Fruit fly (Drosophila melanogaster) whole organism, prepupa: ENCODE results near the gene CG10959.
A peak's percentile ranks its signal among the peaks of the same experiment; 100 is the strongest.

ENCODE experiments used
- Blimp-1 ChIP-seq: fragments of 200-800 bp; sonication (Bioruptor generic); optimal IDR thresholded peaks from 3 replicates; lab custom pipeline; 2017; ENCODE audit warnings: missing biosample characterization, missing genetic modification characterization, mild to moderate bottlenecking, moderate library complexity, missing genetic modification reagents
- CG10631 ChIP-seq: fragments of 200-800 bp; sonication (Bioruptor generic); optimal IDR thresholded peaks from 2 replicates; lab custom pipeline; 2016; ENCODE audit warnings: missing biosample characterization, missing genetic modification characterization
- CG10669 ChIP-seq: fragments of 200-800 bp; sonication (Bioruptor generic); optimal IDR thresholded peaks from 3 replicates; lab custom pipeline; 2018; ENCODE audit warnings: missing biosample characterization, mild to moderate bottlenecking, missing genetic modification characterization, moderate library complexity
- CG11294 ChIP-seq: fragments of 200-800 bp; sonication (Bioruptor generic); IDR thresholded peaks from 2 replicates; pipeline ENCODE4 v1.3.6; 2022; ENCODE audit warnings: missing biosample characterization, missing genetic modification characterization
- CG11762 ChIP-seq: fragments of 200-800 bp; sonication (Bioruptor generic); optimal IDR thresholded peaks from 3 replicates; lab custom pipeline; 2016; ENCODE audit warnings: missing biosample characterization, missing genetic modification characterization; ENCODE audit not compliant: insufficient read depth
- CG11902 ChIP-seq: fragments of 200-800 bp; sonication (Bioruptor generic); optimal IDR thresholded peaks from 3 replicates; lab custom pipeline; 2016; ENCODE audit warnings: missing biosample characterization, missing genetic modification characterization
- CG15336 ChIP-seq: fragments of 200-800 bp; sonication (Bioruptor generic); IDR thresholded peaks from 2 replicates; pipeline ENCODE4 v1.3.6; 2022; ENCODE audit warnings: missing biosample characterization, missing genetic modification characterization
- CG1621 ChIP-seq: fragments of 200-800 bp; sonication (Bioruptor generic); optimal IDR thresholded peaks from 3 replicates; lab custom pipeline; 2018; ENCODE audit warnings: missing biosample characterization, mild to moderate bottlenecking, missing genetic modification characterization
- CG16779 ChIP-seq: fragments of 200-800 bp; sonication (Bioruptor generic); optimal IDR thresholded peaks from 3 replicates; lab custom pipeline; 2017; ENCODE audit warnings: missing biosample characterization, mild to moderate bottlenecking, missing genetic modification characterization
- CG3032 ChIP-seq: fragments of 200-800 bp; optimal IDR thresholded peaks from 2 replicates; lab custom pipeline; 2019; ENCODE audit warnings: missing biosample characterization, mild to moderate bottlenecking, missing genetic modification characterization, moderate library complexity
- CG31627 ChIP-seq: fragments of 200-800 bp; sonication (Bioruptor generic); optimal IDR thresholded peaks from 3 replicates; lab custom pipeline; 2016; ENCODE audit warnings: missing biosample characterization, missing genetic modification characterization
- CG3919 ChIP-seq: fragments of 200-800 bp; sonication (Bioruptor generic); optimal IDR thresholded peaks from 3 replicates; lab custom pipeline; 2016; ENCODE audit warnings: missing biosample characterization, missing genetic modification characterization
- CG4318 ChIP-seq: fragments of 200-800 bp; sonication (Bioruptor generic); optimal IDR thresholded peaks from 3 replicates; lab custom pipeline; 2017; ENCODE audit warnings: missing biosample characterization, mild to moderate bottlenecking, missing genetic modification characterization
- CG6163 ChIP-seq: fragments of 200-800 bp; sonication (Bioruptor generic); IDR thresholded peaks from 3 replicates; pipeline ENCODE4 v1.3.6; 2022; ENCODE audit warnings: missing biosample characterization, missing genetic modification characterization
- CG6276 ChIP-seq: fragments of 200-800 bp; sonication (Bioruptor generic); optimal IDR thresholded peaks from 2 replicates; lab custom pipeline; 2017; ENCODE audit warnings: missing biosample characterization, mild to moderate bottlenecking, missing genetic modification characterization
- CG6792 ChIP-seq: fragments of 200-800 bp; sonication (Bioruptor generic); optimal IDR thresholded peaks from 3 replicates; lab custom pipeline; 2016; ENCODE audit warnings: missing biosample characterization, missing genetic modification characterization
- CG6808 ChIP-seq: fragments of 200-800 bp; sonication (Bioruptor generic); optimal IDR thresholded peaks from 3 replicates; lab custom pipeline; 2017; ENCODE audit warnings: missing biosample characterization, missing genetic modification characterization, mild to moderate bottlenecking, moderate library complexity, missing genetic modification reagents
- CG6854 ChIP-seq: fragments of 200-800 bp; sonication (Bioruptor generic); optimal IDR thresholded peaks from 2 replicates; lab custom pipeline; 2017; ENCODE audit warnings: missing biosample characterization, mild to moderate bottlenecking, missing genetic modification characterization
- CG7368 ChIP-seq: fragments of 200-800 bp; sonication (Bioruptor generic); optimal IDR thresholded peaks from 3 replicates; lab custom pipeline; 2016; ENCODE audit warnings: missing biosample characterization, missing genetic modification characterization
- CG8119 ChIP-seq: fragments of 200-800 bp; sonication (Bioruptor generic); IDR thresholded peaks from 3 replicates; pipeline ENCODE4 v1.3.6; 2022; ENCODE audit warnings: missing biosample characterization, missing genetic modification characterization
- CG8319 ChIP-seq: fragments of 200-800 bp; sonication (Bioruptor generic); optimal IDR thresholded peaks from 3 replicates; lab custom pipeline; 2016; ENCODE audit warnings: missing biosample characterization, missing genetic modification characterization
- CG8632 ChIP-seq: fragments of 200-800 bp; sonication (Bioruptor generic); optimal IDR thresholded peaks from 3 replicates; lab custom pipeline; 2016; ENCODE audit warnings: missing biosample characterization, missing genetic modification characterization
- CG9139 ChIP-seq: fragments of 200-800 bp; sonication (Bioruptor generic); optimal IDR thresholded peaks from 3 replicates; lab custom pipeline; 2017; ENCODE audit warnings: missing biosample characterization, mild to moderate bottlenecking, missing genetic modification characterization
- Eip75B ChIP-seq: fragments of 200-800 bp; sonication (Bioruptor generic); optimal IDR thresholded peaks from 3 replicates; lab custom pipeline; 2016; ENCODE audit warnings: missing biosample characterization, missing genetic modification characterization
- Eip93F ChIP-seq: fragments of 200-800 bp; sonication (Bioruptor generic); optimal IDR thresholded peaks from 2 replicates; lab custom pipeline; 2016; ENCODE audit warnings: missing biosample characterization, mild to moderate bottlenecking, missing genetic modification characterization
- Gug ChIP-seq: fragments of 200-800 bp; sonication (Bioruptor generic); IDR thresholded peaks from 2 replicates; pipeline ENCODE4 v1.3.6; 2022; ENCODE audit warnings: missing biosample characterization, missing genetic modification characterization
- Hr38 ChIP-seq: sonication (Bioruptor generic); optimal IDR thresholded peaks from 2 replicates; lab custom pipeline; 2016; ENCODE audit warnings: missing biosample characterization, missing genetic modification characterization
- Hr39 ChIP-seq: fragments of 200-800 bp; sonication (Bioruptor generic); optimal IDR thresholded peaks from 2 replicates; lab custom pipeline; 2016; ENCODE audit warnings: missing biosample characterization, missing genetic modification characterization
- Hr4 ChIP-seq: fragments of 200-800 bp; sonication (Bioruptor generic); optimal IDR thresholded peaks from 3 replicates; lab custom pipeline; 2016; ENCODE audit warnings: missing biosample characterization, missing genetic modification characterization
- Lpt ChIP-seq: fragments of 200-800 bp; sonication (Bioruptor generic); optimal IDR thresholded peaks from 3 replicates; lab custom pipeline; 2016; ENCODE audit warnings: missing biosample characterization, missing genetic modification characterization
- Met ChIP-seq: fragments of 200-800 bp; sonication (Bioruptor generic); optimal IDR thresholded peaks from 3 replicates; lab custom pipeline; 2016; ENCODE audit warnings: missing biosample characterization, missing genetic modification characterization
- OdsH ChIP-seq: fragments of 200-800 bp; sonication (Bioruptor generic); optimal IDR thresholded peaks from 3 replicates; lab custom pipeline; 2016; ENCODE audit warnings: missing biosample characterization, missing genetic modification characterization
- Smox ChIP-seq: fragments of 200-800 bp; sonication (Bioruptor generic); optimal IDR thresholded peaks from 3 replicates; lab custom pipeline; 2016; ENCODE audit warnings: missing biosample characterization, missing genetic modification characterization
- Sox102F ChIP-seq: fragments of 200-800 bp; sonication (Bioruptor generic); optimal IDR thresholded peaks from 2 replicates; lab custom pipeline; 2016; ENCODE audit warnings: missing biosample characterization, mild to moderate bottlenecking, missing genetic modification characterization
- Sox14 ChIP-seq: fragments of 200-800 bp; sonication (Bioruptor generic); optimal IDR thresholded peaks from 3 replicates; lab custom pipeline; 2016; ENCODE audit warnings: missing biosample characterization, missing genetic modification characterization
- Sox15 ChIP-seq: fragments of 200-800 bp; sonication (Bioruptor generic); optimal IDR thresholded peaks from 3 replicates; lab custom pipeline; 2016; ENCODE audit warnings: missing biosample characterization, missing genetic modification characterization
- achi ChIP-seq: fragments of 200-800 bp; sonication (Bioruptor generic); optimal IDR thresholded peaks from 3 replicates; lab custom pipeline; 2016; ENCODE audit warnings: missing biosample characterization, missing genetic modification characterization
- acj6 ChIP-seq: fragments of 200-800 bp; sonication (Bioruptor generic); optimal IDR thresholded peaks from 3 replicates; lab custom pipeline; 2016; ENCODE audit warnings: missing biosample characterization, missing genetic modification characterization
- cyc ChIP-seq: fragments of 200-800 bp; sonication (Bioruptor generic); optimal IDR thresholded peaks from 3 replicates; lab custom pipeline; 2016; ENCODE audit warnings: missing biosample characterization, missing genetic modification characterization
- dac ChIP-seq: fragments of 200-800 bp; sonication (Bioruptor generic); optimal IDR thresholded peaks from 2 replicates; lab custom pipeline; 2017; ENCODE audit warnings: missing biosample characterization, mild to moderate bottlenecking, missing genetic modification characterization
- eg ChIP-seq: fragments of 200-800 bp; sonication (Bioruptor generic); IDR thresholded peaks from 3 replicates; pipeline ENCODE4 v1.3.6; 2022; ENCODE audit warnings: missing biosample characterization, missing genetic modification characterization
- esn ChIP-seq: fragments of 200-800 bp; sonication (Bioruptor generic); optimal IDR thresholded peaks from 2 replicates; lab custom pipeline; 2016; ENCODE audit warnings: missing biosample characterization, mild to moderate bottlenecking, missing genetic modification characterization, moderate library complexity
- fd59A ChIP-seq: fragments of 200-800 bp; sonication (Bioruptor generic); optimal IDR thresholded peaks from 2 replicates; lab custom pipeline; 2017; ENCODE audit warnings: missing biosample characterization, mild to moderate bottlenecking, missing genetic modification characterization, missing genetic modification reagents
- fd85E ChIP-seq: fragments of 200-800 bp; sonication (Bioruptor generic); optimal IDR thresholded peaks from 3 replicates; lab custom pipeline; 2016; ENCODE audit warnings: missing biosample characterization, missing genetic modification characterization
- fkh ChIP-seq: fragments of 200-800 bp; sonication (Bioruptor generic); optimal IDR thresholded peaks from 3 replicates; lab custom pipeline; 2017; ENCODE audit warnings: missing biosample characterization, mild to moderate bottlenecking, missing genetic modification characterization, moderate library complexity
- lz ChIP-seq: fragments of 200-800 bp; sonication (Bioruptor generic); optimal IDR thresholded peaks from 3 replicates; lab custom pipeline; 2016; ENCODE audit warnings: missing biosample characterization, missing genetic modification characterization
- net ChIP-seq: fragments of 200-800 bp; sonication (Bioruptor generic); optimal IDR thresholded peaks from 3 replicates; lab custom pipeline; 2016; ENCODE audit warnings: missing biosample characterization, missing genetic modification characterization
- pdm3 ChIP-seq: fragments of 200-800 bp; sonication (Bioruptor generic); optimal IDR thresholded peaks from 3 replicates; lab custom pipeline; 2016; ENCODE audit warnings: missing biosample characterization, missing genetic modification characterization
- salr ChIP-seq, 2 experiments: fragments of 200-800 bp; sonication (Bioruptor generic); optimal IDR thresholded peaks; 3 replicates each; lab custom pipeline; 2016 to 2018; ENCODE audit warnings: missing biosample characterization in 2 of 2, missing genetic modification characterization in 2 of 2, mild to moderate bottlenecking in 1 of 2
- spab ChIP-seq: fragments of 200-800 bp; sonication (Bioruptor generic); optimal IDR thresholded peaks from 2 replicates; lab custom pipeline; 2017; ENCODE audit warnings: missing biosample characterization, mild to moderate bottlenecking, missing genetic modification characterization, missing genetic modification reagents
- svp ChIP-seq: fragments of 200-800 bp; sonication (Bioruptor generic); peaks from one replicate; lab custom pipeline; 2016; ENCODE audit warnings: missing biosample characterization, missing genetic modification characterization
- topi ChIP-seq: fragments of 200-800 bp; sonication (Bioruptor generic); optimal IDR thresholded peaks from 3 replicates; lab custom pipeline; 2016; ENCODE audit warnings: missing biosample characterization, missing genetic modification characterization
- vri ChIP-seq: fragments of 200-800 bp; sonication (Bioruptor generic); optimal IDR thresholded peaks from 3 replicates; lab custom pipeline; 2016; ENCODE audit warnings: missing biosample characterization, mild to moderate bottlenecking, missing genetic modification characterization

Gene CG10959

DNA sequence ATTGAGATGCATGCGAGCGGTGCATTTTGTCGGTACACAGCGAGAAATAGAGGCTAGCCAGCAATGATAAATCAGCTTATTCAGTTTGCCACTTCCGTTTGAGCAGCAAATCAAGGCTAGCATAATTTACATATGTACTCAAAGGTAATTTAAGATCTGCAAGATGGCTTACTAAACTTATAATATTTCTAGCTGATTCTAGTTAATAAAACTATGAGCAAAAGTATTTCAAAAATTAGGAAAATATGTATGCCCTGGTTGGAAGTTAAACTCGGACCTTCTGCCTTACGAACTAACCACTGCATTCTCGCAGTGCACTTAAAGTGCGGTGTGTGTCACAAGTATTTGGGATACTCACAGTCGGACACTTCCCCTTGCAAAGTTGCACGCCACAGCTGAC lies 25.7 kb upstream of the CG10959 start:
- TF ChIP-seq Blimp-1 (no peak), CG15336 (GFP tag; lab: Robert Waterston, UW) (peak; percentile 76), CG11762 (GFP tag; lab: Kevin White, UChicago) (peak; percentile 20), eg (GFP tag; lab: Robert Waterston, UW) (peak; percentile 62), Eip93F (no peak), topi (GFP tag; lab: Kevin White, UChicago) (peak; percentile 15), cyc (no peak), fd85E (no peak), CG8632 (GFP tag; lab: Kevin White, UChicago) (peak; percentile 4), Gug (no peak), OdsH (GFP tag; lab: Kevin White, UChicago) (peak; percentile 41), CG1621 (no peak), CG11902 (GFP tag; lab: Kevin White, UChicago) (peak; percentile 5), CG6808 (peak; percentile 48), pdm3 (GFP tag; lab: Kevin White, UChicago) (peak; percentile 56), CG6854 (no peak), Sox102F (GFP tag; lab: Kevin White, UChicago) (no peak), Hr4 (GFP tag; lab: Kevin White, UChicago) (peak; percentile 76), esn (peak; percentile 18), acj6 (GFP tag; lab: Kevin White, UChicago) (peak; percentile 34), achi (GFP tag; lab: Kevin White, UChicago) (peak; percentile 34), CG6276 (GFP tag; lab: Kevin White, UChicago) (peak; percentile 66), CG10669 (GFP tag; lab: Kevin White, UChicago) (peak; percentile 40), CG31627 (GFP tag; lab: Kevin White, UChicago) (no peak), CG4318 (GFP tag; lab: Kevin White, UChicago) (peak; percentile 57), CG8319 (GFP tag; lab: Kevin White, UChicago) (no peak), salr (GFP tag; optimal IDR thresholded peaks at IDR 0.05; lab: Kevin White, UChicago) (peak in 1 of 2 experiments; percentile 38), CG3032 (tag; lab: Kevin White, UChicago) (peak; percentile 46), CG6792 (GFP tag; lab: Kevin White, UChicago) (peak; percentile 25), spab (GFP tag; lab: Kevin White, UChicago) (no peak), CG10631 (GFP tag; lab: Kevin White, UChicago) (peak; percentile 30), lz (GFP tag; lab: Kevin White, UChicago) (no peak), CG8119 (GFP tag; lab: Robert Waterston, UW) (peak; percentile 77), svp (no peak), dac (GFP tag; lab: Kevin White, UChicago) (peak; percentile 47), Lpt (GFP tag; lab: Kevin White, UChicago) (peak; percentile 54), CG6163 (peak; percentile 66; the same call in 2 of the 3 replicates), net (GFP tag; lab: Kevin White, UChicago) (peak; percentile 63), CG9139 (GFP tag; lab: Kevin White, UChicago) (no peak), Sox15 (peak; percentile 0), Smox (GFP tag; lab: Kevin White, UChicago) (no peak), Sox14 (GFP tag; lab: Kevin White, UChicago) (peak; percentile 28), Eip75B (GFP tag; lab: Kevin White, UChicago) (peak; percentile 28), CG3919 (GFP tag; lab: Kevin White, UChicago) (peak; percentile 53), CG11294 (GFP tag; lab: Robert Waterston, UW) (no peak), fkh (GFP tag; lab: Kevin White, UChicago) (no peak), vri (GFP tag; lab: Kevin White, UChicago) (no peak), Met (no peak), Hr39 (GFP tag; lab: Kevin White, UChicago) (peak; percentile 6), CG16779 (no peak), fd59A (GFP tag; lab: Kevin White, UChicago) (peak; percentile 36), Hr38 (GFP tag; lab: Kevin White, UChicago) (no peak), CG7368 (GFP tag; lab: Kevin White, UChicago) (peak; percentile 22)
